Fruit fly (Drosophila melanogaster): ENCODE results near the gene Ptip.

Gene Ptip

DNA sequence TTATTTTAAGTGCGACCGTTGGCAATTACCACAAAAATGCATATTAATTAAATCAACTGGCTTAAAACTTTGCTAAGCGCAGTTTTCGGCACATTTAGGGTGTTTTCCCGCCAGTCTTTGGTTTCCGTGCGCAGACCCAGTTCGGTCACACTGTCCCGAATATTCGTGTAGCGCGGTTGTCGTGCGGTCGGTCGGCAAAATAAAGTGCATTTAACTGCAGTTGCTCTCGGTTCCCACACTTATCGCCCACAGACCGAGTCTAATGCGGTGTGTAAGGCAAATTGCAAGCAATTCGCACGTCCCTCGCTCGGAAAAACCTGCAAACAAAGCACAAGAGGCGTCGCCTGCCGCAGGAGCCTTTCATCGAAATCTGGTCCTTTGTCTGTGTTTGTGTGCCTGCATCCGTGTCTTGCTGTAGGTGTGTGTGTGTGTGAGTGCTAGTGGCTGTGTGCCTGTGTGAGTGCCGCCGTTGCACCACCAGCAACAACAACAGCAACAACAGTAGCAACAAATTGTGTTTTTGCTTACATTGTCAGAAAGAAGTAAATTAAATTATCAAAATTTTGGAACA lies 24.2 kb upstream of the Ptip start, which contains the start of the genes CG13484 and Frl (continued):
- TF ChIP-seq CG2129 (GFP tag; IDR thresholded peaks at IDR 0.05; ENCODE audit: partially characterized antibody) (no peak), CG18599 (GFP tag; optimal IDR thresholded peaks at IDR 0.05) (no peak), dimm (GFP tag; IDR thresholded peaks at IDR 0.05) (no peak), CG10543 (GFP tag; optimal IDR thresholded peaks at IDR 0.05) (peak; percentile 59), Doc3 (GFP tag; IDR thresholded peaks at IDR 0.05; ENCODE audit: partially characterized antibody) (no peak), CG34422 (GFP tag; IDR thresholded peaks at IDR 0.05) (peak; percentile 82), CG17802 (tag; optimal IDR thresholded peaks at IDR 0.05) (no peak), Oli (tag; optimal IDR thresholded peaks at IDR 0.05) (no peak), az2 (GFP tag; optimal IDR thresholded peaks at IDR 0.05) (no peak), CG9727 (GFP tag; optimal IDR thresholded peaks at IDR 0.05) (peak; percentile 58), Eip74EF (GFP tag; optimal IDR thresholded peaks at IDR 0.05) (no peak), maf-S (GFP tag; optimal IDR thresholded peaks at IDR 0.05) (no peak), twi (tag; optimal IDR thresholded peaks at IDR 0.05) (peak; percentile 42), run (tag; optimal IDR thresholded peaks at IDR 0.05) (peak; percentile 1), scrt (GFP tag; optimal IDR thresholded peaks at IDR 0.05) (peak; percentile 32), HmgZ (tag; optimal IDR thresholded peaks at IDR 0.05) (peak; percentile 83), br (optimal IDR thresholded peaks at IDR 0.05) (no peak), pnt (GFP tag; optimal IDR thresholded peaks at IDR 0.05) (peak; percentile 13), bcd (GFP tag; optimal IDR thresholded peaks at IDR 0.05) (peak; percentile 24), CG3065 (GFP tag; optimal IDR thresholded peaks at IDR 0.05) (no peak), CG12155 (GFP tag; optimal IDR thresholded peaks at IDR 0.05) (no peak), slou (GFP tag; optimal IDR thresholded peaks at IDR 0.05) (no peak), CG4282 (GFP tag; optimal IDR thresholded peaks at IDR 0.05) (peak; percentile 61), Deaf1 (tag; optimal IDR thresholded peaks at IDR 0.05) (peak; percentile 87), CG6689 (GFP tag; IDR thresholded peaks at IDR 0.05) (no peak), CG34224 (GFP tag; IDR thresholded peaks at IDR 0.05; ENCODE audit: partially characterized antibody) (0 out of 3 replicates have a peak, but pooled peaks have one; percentile 16), Spps (tag; optimal IDR thresholded peaks at IDR 0.05) (no peak), lab (GFP tag; optimal IDR thresholded peaks at IDR 0.05) (peak; percentile 56), Nf-YA (GFP tag; IDR thresholded peaks at IDR 0.05) (no peak), C15 (GFP tag; IDR thresholded peaks at IDR 0.05) (no peak), Fer1 (GFP tag; optimal IDR thresholded peaks at IDR 0.05) (peak; percentile 49), Opbp (GFP tag; IDR thresholded peaks at IDR 0.05; ENCODE audit: partially characterized antibody) (peak; percentile 30; the same call in 1 of the 3 replicates), CG10654 (GFP tag; optimal IDR thresholded peaks at IDR 0.05) (no peak), ssp (GFP tag; IDR thresholded peaks at IDR 0.05) (peak; percentile 29; the same call in 1 of the 2 replicates), inv (GFP tag; IDR thresholded peaks at IDR 0.05; ENCODE audit: partially characterized antibody) (peak; percentile 40; the same call in 1 of the 2 replicates), CG4730 (GFP tag; IDR thresholded peaks at IDR 0.05) (no peak), CG43689 (GFP tag; IDR thresholded peaks at IDR 0.05) (no peak), chif (GFP tag; optimal IDR thresholded peaks at IDR 0.05) (peak in 1 of 2 experiments; percentile 15), ato (GFP tag; IDR thresholded peaks at IDR 0.05; ENCODE audit: partially characterized antibody) (no peak), E2f2 (GFP tag; IDR thresholded peaks at IDR 0.05) (peak; percentile 71), CG11247 (GFP tag; IDR thresholded peaks at IDR 0.05) (no peak), exex (tag; optimal IDR thresholded peaks at IDR 0.05) (peak; percentile 55), odd (GFP tag; optimal IDR thresholded peaks at IDR 0.05) (peak; percentile 16), Fer2 (tag; optimal IDR thresholded peaks at IDR 0.05) (no peak), dmrt99B (tag; optimal IDR thresholded peaks at IDR 0.05) (no peak), Stat92E (GFP tag; optimal IDR thresholded peaks at IDR 0.05) (peak in 1 of 3 experiments; percentile 93), PHDP (tag; optimal IDR thresholded peaks at IDR 0.05) (peak; percentile 61), onecut (GFP tag; IDR thresholded peaks at IDR 0.05) (no peak), Med (GFP tag) (peak; percentile 93)
